Fruit fly (Drosophila melanogaster) whole organism, embryonic: Measurements from ENCODE around the gene iav.
A peak's percentile ranks its signal among the peaks of the same experiment; 100 is the strongest.

ENCODE experiments used
- Aef1 ChIP-seq: fragments of 200-800 bp; sonication (Bioruptor generic); IDR thresholded peaks from 3 replicates; pipeline ENCODE4 v1.3.6; 2022; ENCODE audit warnings: missing biosample characterization, missing genetic modification characterization
- CG10366 ChIP-seq: fragments of 200-800 bp; sonication (Bioruptor generic); IDR thresholded peaks from 2 replicates; pipeline ENCODE4 v1.3.6; 2022; ENCODE audit warnings: missing biosample characterization, missing genetic modification characterization
- CG10654 ChIP-seq: fragments of 200-800 bp; sonication (Bioruptor generic); optimal IDR thresholded peaks from 2 replicates; lab custom pipeline; 2016; ENCODE audit warnings: missing biosample characterization, missing genetic modification characterization
- CG12659 ChIP-seq: fragments of 200-800 bp; sonication (Bioruptor generic); optimal IDR thresholded peaks from 3 replicates; lab custom pipeline; 2017; ENCODE audit warnings: mild to moderate bottlenecking, missing biosample characterization, missing genetic modification reagents, missing genetic modification characterization
- CG15514 ChIP-seq: fragments of 200-800 bp; sonication (Bioruptor generic); optimal IDR thresholded peaks from 3 replicates; lab custom pipeline; 2017; ENCODE audit warnings: missing biosample characterization, missing genetic modification characterization, mild to moderate bottlenecking, moderate library complexity, missing genetic modification reagents
- CG15601 ChIP-seq: fragments of 200-800 bp; sonication (Bioruptor generic); optimal IDR thresholded peaks from 3 replicates; lab custom pipeline; 2019; ENCODE audit warnings: missing biosample characterization, mild to moderate bottlenecking, missing genetic modification characterization, moderate library complexity
- CG15696 ChIP-seq: fragments of 200-800 bp; sonication (Bioruptor generic); optimal IDR thresholded peaks from 2 replicates; lab custom pipeline; 2019; ENCODE audit warnings: missing biosample characterization, mild to moderate bottlenecking, missing genetic modification characterization, moderate library complexity
- CG1603 ChIP-seq: fragments of 200-800 bp; sonication (Bioruptor generic); optimal IDR thresholded peaks from 2 replicates; lab custom pipeline; 2019; ENCODE audit warnings: missing biosample characterization, mild to moderate bottlenecking, missing genetic modification characterization, moderate library complexity
- CG16813 ChIP-seq: fragments of 200-800 bp; sonication (Bioruptor generic); IDR thresholded peaks from 3 replicates; pipeline ENCODE4 v1.3.6; 2022; ENCODE audit warnings: missing biosample characterization, missing genetic modification characterization; ENCODE audit not compliant: partially characterized antibody
- CG16863 ChIP-seq: fragments of 200-800 bp; sonication (Bioruptor generic); optimal IDR thresholded peaks from 3 replicates; lab custom pipeline; 2016; ENCODE audit warnings: missing biosample characterization, missing genetic modification characterization
- CG2116 ChIP-seq: fragments of 200-800 bp; sonication (Bioruptor generic); optimal IDR thresholded peaks from 3 replicates; lab custom pipeline; 2018; ENCODE audit warnings: missing biosample characterization, mild to moderate bottlenecking, missing genetic modification characterization
- CG2202 ChIP-seq: fragments of 200-800 bp; sonication (Bioruptor generic); optimal IDR thresholded peaks from 2 replicates; lab custom pipeline; 2018; ENCODE audit warnings: missing biosample characterization, mild to moderate bottlenecking, missing genetic modification characterization
- CG2712 ChIP-seq: fragments of 200-800 bp; optimal IDR thresholded peaks from 3 replicates; lab custom pipeline; 2019; ENCODE audit warnings: missing biosample characterization, mild to moderate bottlenecking, missing genetic modification characterization, moderate library complexity
- CG33557 ChIP-seq: fragments of 200-800 bp; sonication (Bioruptor generic); optimal IDR thresholded peaks from 2 replicates; lab custom pipeline; 2019; ENCODE audit warnings: missing biosample characterization, mild to moderate bottlenecking, missing genetic modification characterization, moderate library complexity
- CG3407 ChIP-seq: fragments of 200-800 bp; sonication (Bioruptor generic); optimal IDR thresholded peaks from 2 replicates; lab custom pipeline; 2018; ENCODE audit warnings: missing biosample characterization, mild to moderate bottlenecking, missing genetic modification characterization
- CG3838 ChIP-seq: fragments of 200-800 bp; sonication (Bioruptor generic); optimal IDR thresholded peaks from 3 replicates; lab custom pipeline; 2016; ENCODE audit warnings: missing biosample characterization, missing genetic modification characterization
- CG4282 ChIP-seq: fragments of 200-800 bp; sonication (Bioruptor generic); optimal IDR thresholded peaks from 2 replicates; lab custom pipeline; 2016; ENCODE audit warnings: missing biosample characterization, missing genetic modification characterization
- CG4730 ChIP-seq: fragments of 200-800 bp; sonication (Bioruptor generic); IDR thresholded peaks from 2 replicates; pipeline ENCODE4 v1.3.6; 2022; ENCODE audit warnings: missing biosample characterization, missing genetic modification characterization
- CG5180 ChIP-seq: fragments of 200-800 bp; sonication (Bioruptor generic); optimal IDR thresholded peaks from 3 replicates; lab custom pipeline; 2017; ENCODE audit warnings: missing biosample characterization, missing genetic modification characterization, mild to moderate bottlenecking, moderate library complexity, missing genetic modification reagents
- CG6175 ChIP-seq: fragments of 200-800 bp; sonication (Bioruptor generic); IDR thresholded peaks from 3 replicates; pipeline ENCODE4 v1.3.6; 2022; ENCODE audit warnings: missing biosample characterization, missing genetic modification characterization
- CG6683 ChIP-seq: fragments of 200-800 bp; sonication (Bioruptor generic); optimal IDR thresholded peaks from 2 replicates; lab custom pipeline; 2017; ENCODE audit warnings: missing biosample characterization, mild to moderate bottlenecking, missing genetic modification characterization, missing genetic modification reagents
- CG8089 ChIP-seq: fragments of 200-800 bp; sonication (Bioruptor generic); optimal IDR thresholded peaks from 3 replicates; lab custom pipeline; 2016; ENCODE audit warnings: missing biosample characterization, missing genetic modification characterization
- CG8924 ChIP-seq: fragments of 200-800 bp; optimal IDR thresholded peaks from 3 replicates; lab custom pipeline; 2019; ENCODE audit warnings: missing biosample characterization, mild to moderate bottlenecking, missing genetic modification characterization, moderate library complexity
- CG9437 ChIP-seq: fragments of 200-800 bp; sonication (Bioruptor generic); optimal IDR thresholded peaks from 2 replicates; lab custom pipeline; 2018; ENCODE audit warnings: missing biosample characterization, mild to moderate bottlenecking, missing genetic modification characterization
- CG9727 ChIP-seq: fragments of 200-800 bp; sonication (Bioruptor generic); optimal IDR thresholded peaks from 3 replicates; lab custom pipeline; 2017; ENCODE audit warnings: missing biosample characterization, mild to moderate bottlenecking, missing genetic modification characterization
- Kr ChIP-seq: fragments of 200-800 bp; sonication (Bioruptor generic); optimal IDR thresholded peaks from 2 replicates; lab custom pipeline; 2017; ENCODE audit warnings: missing biosample characterization, mild to moderate bottlenecking, missing genetic modification characterization
- Neu2 ChIP-seq: fragments of 200-800 bp; sonication (Bioruptor generic); optimal IDR thresholded peaks from 3 replicates; lab custom pipeline; 2016; ENCODE audit warnings: missing biosample characterization, missing genetic modification characterization, borderline replicate concordance
- Sin3A ChIP-seq: fragments of >200 bp; optimal IDR thresholded peaks from 2 replicates; lab custom pipeline; 2018
- Sox100B ChIP-seq: fragments of 200-800 bp; sonication (Bioruptor generic); optimal IDR thresholded peaks from 3 replicates; lab custom pipeline; 2018; ENCODE audit warnings: missing biosample characterization, mild to moderate bottlenecking, missing genetic modification characterization
- ab ChIP-seq: fragments of 200-800 bp; sonication (Bioruptor generic); optimal IDR thresholded peaks from 2 replicates; lab custom pipeline; 2016; ENCODE audit warnings: missing biosample characterization, missing genetic modification characterization
- amos ChIP-seq: fragments of 200-800 bp; sonication (Bioruptor generic); IDR thresholded peaks from 2 replicates; pipeline ENCODE4 v1.3.6; 2022; ENCODE audit warnings: missing biosample characterization, missing genetic modification characterization; ENCODE audit not compliant: partially characterized antibody
- bab2 ChIP-seq: fragments of 200-800 bp; sonication (Bioruptor generic); optimal IDR thresholded peaks from 2 replicates; lab custom pipeline; 2016; ENCODE audit warnings: missing biosample characterization, missing genetic modification characterization
- eve ChIP-seq, 2 experiments: fragments of >200 bp; optimal IDR thresholded peaks; 2 replicates each; lab custom pipeline; 2017; ENCODE audit warnings: missing biosample characterization in 2 of 2, missing genetic modification characterization in 2 of 2
- gem ChIP-seq: fragments of 200-800 bp; sonication (Bioruptor generic); optimal IDR thresholded peaks from 2 replicates; lab custom pipeline; 2019; ENCODE audit warnings: missing biosample characterization, mild to moderate bottlenecking, missing genetic modification characterization, moderate library complexity
- h ChIP-seq: fragments of >200 bp; optimal IDR thresholded peaks from 2 replicates; lab custom pipeline; 2017
- hbn ChIP-seq: fragments of 200-800 bp; sonication (Bioruptor generic); IDR thresholded peaks from 2 replicates; pipeline ENCODE4 v1.3.6; 2022; ENCODE audit warnings: missing biosample characterization, missing genetic modification characterization; ENCODE audit not compliant: partially characterized antibody
- kay ChIP-seq: fragments of 200-800 bp; sonication (Bioruptor generic); optimal IDR thresholded peaks from 2 replicates; lab custom pipeline; 2016; ENCODE audit warnings: missing biosample characterization, missing genetic modification characterization
- lola ChIP-seq, 3 experiments: fragments of >200 bp in 2 of 3; fragments of 200-800 bp in 1 of 3; sonication (Bioruptor generic) in 1 of 3; optimal IDR thresholded peaks; 2 replicates each; lab custom pipeline; 2017 to 2019; ENCODE audit warnings: missing biosample characterization in 3 of 3, missing genetic modification characterization in 3 of 3, mild to moderate bottlenecking in 1 of 3, moderate library complexity in 1 of 3
- nmo ChIP-seq: fragments of 200-800 bp; sonication (Bioruptor generic); optimal IDR thresholded peaks from 2 replicates; lab custom pipeline; 2018; ENCODE audit warnings: missing biosample characterization, mild to moderate bottlenecking, missing genetic modification characterization, moderate library complexity
- nom ChIP-seq: fragments of 200-800 bp; sonication (Bioruptor generic); optimal IDR thresholded peaks from 2 replicates; lab custom pipeline; 2017; ENCODE audit warnings: missing biosample characterization, missing genetic modification characterization, mild to moderate bottlenecking, moderate library complexity, missing genetic modification reagents
- oc ChIP-seq: fragments of 200-800 bp; sonication (Bioruptor generic); optimal IDR thresholded peaks from 2 replicates; lab custom pipeline; 2018; ENCODE audit warnings: missing biosample characterization, mild to moderate bottlenecking, missing genetic modification characterization, moderate library complexity
- otp ChIP-seq: fragments of 200-800 bp; sonication (Bioruptor generic); IDR thresholded peaks from 3 replicates; pipeline ENCODE4, ENCODE4 v1.3.6; 2022; ENCODE audit warnings: missing biosample characterization, missing genetic modification characterization
- peb ChIP-seq: fragments of 200-800 bp; sonication (Bioruptor generic); IDR thresholded peaks from 2 replicates; pipeline ENCODE4 v1.3.6; 2022; ENCODE audit warnings: missing biosample characterization, missing genetic modification characterization
- pfk ChIP-seq: fragments of 200-800 bp; sonication (Bioruptor generic); optimal IDR thresholded peaks from 2 replicates; lab custom pipeline; 2018; ENCODE audit warnings: missing biosample characterization, mild to moderate bottlenecking, missing genetic modification characterization, moderate library complexity
- pho ChIP-seq: fragments of 200-800 bp; sonication (Bioruptor generic); optimal IDR thresholded peaks from 2 replicates; lab custom pipeline; 2016; ENCODE audit warnings: missing biosample characterization, missing genetic modification characterization
- phol ChIP-seq: fragments of 200-800 bp; sonication (Bioruptor generic); optimal IDR thresholded peaks from 3 replicates; lab custom pipeline; 2018; ENCODE audit warnings: missing biosample characterization, mild to moderate bottlenecking, missing genetic modification characterization, moderate library complexity
- pita ChIP-seq: fragments of 200-800 bp; sonication (Bioruptor generic); optimal IDR thresholded peaks from 2 replicates; lab custom pipeline; 2017; ENCODE audit warnings: missing biosample characterization, mild to moderate bottlenecking, missing genetic modification characterization
- row ChIP-seq: fragments of 200-800 bp; sonication (Bioruptor generic); IDR thresholded peaks from 3 replicates; pipeline ENCODE4 v1.3.6; 2022; ENCODE audit warnings: missing biosample characterization, missing genetic modification characterization
- shn ChIP-seq: fragments of 200-800 bp; sonication (Bioruptor generic); optimal IDR thresholded peaks from 3 replicates; lab custom pipeline; 2016; ENCODE audit warnings: missing biosample characterization, missing genetic modification characterization
- wor ChIP-seq: fragments of 200-800 bp; sonication (Bioruptor generic); IDR thresholded peaks from 2 replicates; pipeline ENCODE4 v1.3.6; 2022; ENCODE audit warnings: missing biosample characterization, missing genetic modification characterization
- zf30C ChIP-seq: fragments of 200-800 bp; sonication (Bioruptor generic); optimal IDR thresholded peaks from 3 replicates; lab custom pipeline; 2018; ENCODE audit warnings: missing biosample characterization, mild to moderate bottlenecking, missing genetic modification characterization

Gene iav

dm6 chrX:6777394-6777793, 36.4 kb upstream of the iav start (continued):
- TF ChIP-seq CG8924, result peak; percentile 4
- no peak for TF ChIP-seq pho (GFP tag; lab: Kevin White, UChicago)
- TF ChIP-seq pita (GFP tag; lab: Kevin White, UChicago), result no peak
- TF ChIP-seq CG2202 (tag; lab: Kevin White, UChicago), result no peak
- peak; percentile 48 for TF ChIP-seq CG1603 (tag; lab: Kevin White, UChicago)
- no peak for TF ChIP-seq CG2116 (GFP tag; lab: Kevin White, UChicago)
- TF ChIP-seq peb, result no peak
- TF ChIP-seq Sox100B (GFP tag; lab: Kevin White, UChicago), result no peak
- no peak for TF ChIP-seq CG4730 (GFP tag; lab: Robert Waterston, UW)
- no peak for TF ChIP-seq CG5180 (GFP tag; lab: Kevin White, UChicago)
- TF ChIP-seq CG33557, result peak; percentile 5
- peak in 1 of 3 experiments; percentile 42 for TF ChIP-seq lola (GFP tag; optimal IDR thresholded peaks at IDR 0.05; lab: Kevin White, UChicago)
- TF ChIP-seq bab2 (GFP tag; lab: Kevin White, UChicago), result no peak
- TF ChIP-seq CG12659, result no peak
- peak; percentile 29 for TF ChIP-seq CG9727 (GFP tag; lab: Kevin White, UChicago)
- TF ChIP-seq wor, result no peak
- no peak for TF ChIP-seq ab (GFP tag; lab: Kevin White, UChicago)
- no peak for TF ChIP-seq Neu2 (GFP tag; lab: Kevin White, UChicago)
- no peak for TF ChIP-seq CG6175 (GFP tag; lab: Robert Waterston, UW)
- TF ChIP-seq zf30C (GFP tag; lab: Kevin White, UChicago), result peak; percentile 78
- no peak for TF ChIP-seq Aef1 (GFP tag; lab: Robert Waterston, UW)
- TF ChIP-seq CG8089, result no peak
- TF ChIP-seq nmo (GFP tag; lab: Kevin White, UChicago), result peak; percentile 4
- TF ChIP-seq oc (tag; lab: Kevin White, UChicago), result no peak
- no peak for TF ChIP-seq Sin3A (lab: Kevin White, UChicago)
- no peak for TF ChIP-seq shn (GFP tag; lab: Kevin White, UChicago)
- peak; percentile 42 for TF ChIP-seq phol (tag; lab: Kevin White, UChicago)
- TF ChIP-seq kay (GFP tag; lab: Kevin White, UChicago), result no peak
- TF ChIP-seq CG3407 (GFP tag; lab: Kevin White, UChicago), result no peak
- TF ChIP-seq CG6683 (GFP tag; lab: Kevin White, UChicago), result no peak
- TF ChIP-seq CG4282 (GFP tag; lab: Kevin White, UChicago), result no peak
- TF ChIP-seq CG16863 (GFP tag; lab: Kevin White, UChicago), result no peak
- TF ChIP-seq CG10366, result no peak
- no peak for TF ChIP-seq CG9437
- TF ChIP-seq amos (GFP tag; lab: Robert Waterston, UW), result no peak
- no peak for TF ChIP-seq CG15514 (GFP tag; lab: Kevin White, UChicago)
- TF ChIP-seq pfk (GFP tag; lab: Kevin White, UChicago), result no peak
- TF ChIP-seq CG3838 (GFP tag; lab: Kevin White, UChicago), result no peak
- no peak; the same call in 2 of the 3 replicates for TF ChIP-seq row (GFP tag; lab: Robert Waterston, UW)
- TF ChIP-seq nom (GFP tag; lab: Kevin White, UChicago), result peak; percentile 70
- no peak for TF ChIP-seq CG10654 (GFP tag; lab: Kevin White, UChicago)
- no peak for TF ChIP-seq hbn
- no peak for TF ChIP-seq h (lab: Kevin White, UChicago)
- no peak for TF ChIP-seq Kr
- peak; percentile 50 for TF ChIP-seq gem (tag; lab: Kevin White, UChicago)
- TF ChIP-seq eve (GFP tag; optimal IDR thresholded peaks at IDR 0.05; lab: Kevin White, UChicago), result no peak
- no peak for TF ChIP-seq CG15601 (tag; lab: Kevin White, UChicago)
- no peak for TF ChIP-seq CG16813 (GFP tag; lab: Robert Waterston, UW)
- peak; percentile 46 for TF ChIP-seq CG2712 (tag; lab: Kevin White, UChicago)
- TF ChIP-seq CG15696 (tag; lab: Kevin White, UChicago), result peak; percentile 57
- TF ChIP-seq otp (GFP tag; lab: Robert Waterston, UW), result no peak
